Worm (Caenorhabditis elegans) whole organism, young adult: ENCODE data around the gene Y60C6A.3.

Experiments
- B0019.2 ChIP-seq: fragments of 200-800 bp; sonication (Bioruptor generic); conservative IDR thresholded peaks from 2 replicates; pipeline ENCODE4 v1.3.6; 2022; ENCODE audit warnings: missing genetic modification reagents, missing genetic modification characterization, missing compliant biosample characterization
- B0261.1 ChIP-seq: sonication (generic microtip); optimal IDR thresholded peaks from 2 replicates; lab custom pipeline; 2016; ENCODE audit warnings: mild to moderate bottlenecking, missing genetic modification characterization, moderate library complexity, missing compliant biosample characterization
- C06A6.2 ChIP-seq: fragments of 200-800 bp; sonication (Bioruptor generic); conservative IDR thresholded peaks from 2 replicates; pipeline ENCODE4 v1.3.6; 2022; ENCODE audit warnings: missing genetic modification characterization, missing compliant biosample characterization
- F10E7.11 ChIP-seq: sonication (generic microtip); optimal IDR thresholded peaks from 2 replicates; lab custom pipeline; 2017; ENCODE audit warnings: mild to moderate bottlenecking, missing genetic modification characterization, moderate library complexity, missing compliant biosample characterization
- F23B12.7 ChIP-seq: sonication (generic microtip); optimal IDR thresholded peaks from 2 replicates; lab custom pipeline; 2017; ENCODE audit warnings: missing genetic modification characterization, mild to moderate bottlenecking, missing compliant biosample characterization, antibody characterized with exemption, moderate library complexity; ENCODE audit not compliant: insufficient read depth
- F33H1.4 ChIP-seq: fragments of 200-800 bp; sonication (Bioruptor generic); IDR thresholded peaks from 2 replicates; pipeline ENCODE4 v1.3.6; 2022; ENCODE audit warnings: missing genetic modification reagents, missing genetic modification characterization, missing compliant biosample characterization
- F37B4.10 ChIP-seq: fragments of 200-800 bp; sonication (Bioruptor generic); IDR thresholded peaks from 2 replicates; pipeline ENCODE4 v1.3.6; 2022; ENCODE audit warnings: missing genetic modification characterization, missing compliant biosample characterization
- F52B5.7 ChIP-seq: sonication (generic microtip); optimal IDR thresholded peaks from 2 replicates; lab custom pipeline; 2016; ENCODE audit warnings: mild to moderate bottlenecking, missing genetic modification characterization, missing compliant biosample characterization
- K11D2.4 ChIP-seq: fragments of 200-800 bp; sonication (Bioruptor generic); IDR thresholded peaks from 2 replicates; pipeline ENCODE4 v1.3.6; 2022; ENCODE audit warnings: missing genetic modification reagents, missing genetic modification characterization, missing compliant biosample characterization
- Y53F4B.3 ChIP-seq: fragments of 200-800 bp; sonication (Bioruptor generic); IDR thresholded peaks from 2 replicates; pipeline ENCODE4 v1.3.6; 2022; ENCODE audit warnings: missing genetic modification reagents, missing genetic modification characterization, missing compliant biosample characterization
- attf-5 ChIP-seq: fragments of 200-800 bp; sonication (Bioruptor generic); optimal IDR thresholded peaks from 2 replicates; lab custom pipeline; 2018; ENCODE audit warnings: mild to moderate bottlenecking, missing genetic modification characterization, missing compliant biosample characterization
- bed-1 ChIP-seq: fragments of 200-800 bp; sonication (Bioruptor generic); IDR thresholded peaks from 2 replicates; pipeline ENCODE4 v1.3.6; 2022; ENCODE audit warnings: missing genetic modification reagents, missing genetic modification characterization, missing compliant biosample characterization
- bed-2 ChIP-seq: fragments of 200-800 bp; sonication (Bioruptor generic); IDR thresholded peaks from 2 replicates; pipeline ENCODE4 v1.3.6; 2022; ENCODE audit warnings: missing genetic modification reagents, missing genetic modification characterization, missing compliant biosample characterization
- ceh-100 ChIP-seq: fragments of 200-800 bp; sonication (Bioruptor generic); IDR thresholded peaks from 2 replicates; pipeline ENCODE4 v1.3.6; 2022; ENCODE audit warnings: missing genetic modification reagents, missing genetic modification characterization, missing compliant biosample characterization
- ceh-79 ChIP-seq: sonication (generic microtip); optimal IDR thresholded peaks from 2 replicates; lab custom pipeline; 2017; ENCODE audit warnings: mild to moderate bottlenecking, missing genetic modification characterization, missing compliant biosample characterization
- ceh-91 ChIP-seq: fragments of 200-800 bp; sonication (Bioruptor generic); IDR thresholded peaks from 2 replicates; pipeline ENCODE4 v1.3.6; 2022; ENCODE audit warnings: missing genetic modification reagents, missing genetic modification characterization, missing compliant biosample characterization
- die-1 ChIP-seq: sonication (generic microtip); optimal IDR thresholded peaks from 2 replicates; lab custom pipeline; 2016; ENCODE audit warnings: missing genotype, mild to moderate bottlenecking, missing genetic modification characterization, missing compliant biosample characterization
- dox-1 ChIP-seq: fragments of 200-800 bp; sonication (Bioruptor generic); IDR thresholded peaks from 2 replicates; pipeline ENCODE4 v1.3.6; 2022; ENCODE audit warnings: missing genetic modification reagents, missing genetic modification characterization, missing compliant biosample characterization
- dpff-1 ChIP-seq: sonication (generic microtip); optimal IDR thresholded peaks from 2 replicates; lab custom pipeline; 2017; ENCODE audit warnings: mild to moderate bottlenecking, missing genetic modification characterization, missing compliant biosample characterization
- efl-1 ChIP-seq: fragments of 150-350 bp; optimal IDR thresholded peaks from 2 replicates; lab custom pipeline; 2014; ENCODE audit warnings: missing biosample characterization, missing genetic modification reagents, missing genetic modification characterization
- egl-44 ChIP-seq: fragments of 200-800 bp; sonication (Bioruptor generic); IDR thresholded peaks from 2 replicates; pipeline ENCODE4 v1.3.6; 2022; ENCODE audit warnings: missing genetic modification reagents, missing genetic modification characterization, missing compliant biosample characterization
- ekl-4 ChIP-seq: fragments of 200-800 bp; sonication (Bioruptor generic); IDR thresholded peaks from 2 replicates; pipeline ENCODE4 v1.3.6; 2022; ENCODE audit warnings: missing genetic modification reagents, missing genetic modification characterization, missing compliant biosample characterization
- him-1 ChIP-seq: sonication (generic microtip); optimal IDR thresholded peaks from 2 replicates; lab custom pipeline; 2016; ENCODE audit warnings: missing genotype, missing genetic modification reagents, missing genetic modification characterization, missing compliant biosample characterization
- hlh-26 ChIP-seq: fragments of 200-800 bp; sonication (Bioruptor generic); conservative IDR thresholded peaks from 2 replicates; pipeline ENCODE4 v1.3.6; 2022; ENCODE audit warnings: missing genetic modification reagents, missing genetic modification characterization, missing compliant biosample characterization
- hmg-1.2 ChIP-seq: fragments of 200-800 bp; sonication (Bioruptor generic); IDR thresholded peaks from 2 replicates; pipeline ENCODE4 v1.3.6; 2022; ENCODE audit warnings: missing genetic modification reagents, missing genetic modification characterization, missing compliant biosample characterization
- hmg-20 ChIP-seq: fragments of 200-800 bp; sonication (Bioruptor generic); IDR thresholded peaks from 2 replicates; pipeline ENCODE4 v1.3.6; 2022; ENCODE audit warnings: missing genetic modification reagents, missing genetic modification characterization, missing compliant biosample characterization
- hrde-1 ChIP-seq: sonication (generic microtip); optimal IDR thresholded peaks from 2 replicates; lab custom pipeline; 2016; ENCODE audit warnings: missing genetic modification characterization, mild to moderate bottlenecking, missing compliant biosample characterization, moderate library complexity, missing genotype, missing genetic modification reagents, borderline replicate concordance
- lag-1 ChIP-seq: fragments of 200-800 bp; sonication (Bioruptor generic); IDR thresholded peaks from 2 replicates; pipeline ENCODE4 v1.3.6; 2022; ENCODE audit warnings: missing genetic modification reagents, missing genetic modification characterization, missing compliant biosample characterization
- lin-35 ChIP-seq, 3 experiments: fragments of 150-350 bp in 2 of 3; sonication (generic microtip) in 1 of 3; optimal IDR thresholded peaks; 2 replicates each; lab custom pipeline; 2014 to 2018; ENCODE audit warnings: missing biosample characterization in 3 of 3, missing genetic modification characterization in 3 of 3, missing genetic modification reagents in 3 of 3
- madf-10 ChIP-seq: sonication (generic microtip); optimal IDR thresholded peaks from 2 replicates; lab custom pipeline; 2016; ENCODE audit warnings: mild to moderate bottlenecking, missing genetic modification characterization, missing compliant biosample characterization
- madf-6 ChIP-seq: fragments of 200-800 bp; sonication (Bioruptor generic); IDR thresholded peaks from 2 replicates; pipeline ENCODE4 v1.3.6; 2022; ENCODE audit warnings: missing genetic modification reagents, missing genetic modification characterization, missing compliant biosample characterization
- mxl-1 ChIP-seq: sonication (generic microtip); optimal IDR thresholded peaks from 2 replicates; lab custom pipeline; 2016; ENCODE audit warnings: missing genetic modification characterization, missing compliant biosample characterization
- nhr-80 ChIP-seq: sonication (generic microtip); optimal IDR thresholded peaks from 2 replicates; lab custom pipeline; 2016; ENCODE audit warnings: missing genetic modification characterization, missing compliant biosample characterization
- nhr-90 ChIP-seq: sonication (generic microtip); optimal IDR thresholded peaks from 2 replicates; lab custom pipeline; 2016; ENCODE audit warnings: missing genotype, mild to moderate bottlenecking, missing genetic modification characterization, missing compliant biosample characterization
- pbrm-1 ChIP-seq: fragments of 200-800 bp; sonication (Bioruptor generic); IDR thresholded peaks from 2 replicates; pipeline ENCODE4 v1.3.6; 2022; ENCODE audit warnings: missing genetic modification reagents, missing genetic modification characterization, missing compliant biosample characterization
- zfh-2 ChIP-seq: fragments of 200-800 bp; sonication (Bioruptor generic); conservative IDR thresholded peaks from 2 replicates; pipeline ENCODE4 v1.3.6; 2022; ENCODE audit warnings: missing genetic modification reagents, missing genetic modification characterization, missing compliant biosample characterization
- ztf-25 ChIP-seq: fragments of 200-800 bp; sonication (Bioruptor generic); IDR thresholded peaks from 2 replicates; pipeline ENCODE4 v1.3.6; 2022; ENCODE audit warnings: missing genetic modification reagents, missing genetic modification characterization, missing compliant biosample characterization
- ztf-26 ChIP-seq: sonication (generic microtip); optimal IDR thresholded peaks from 2 replicates; lab custom pipeline; 2017; ENCODE audit warnings: missing genetic modification characterization, missing compliant biosample characterization

The Y60C6A.3 gene

ce11 chrV:4785333-4785852 lies at the start of gene Y60C6A.3, which contains the start of gene Y60C6A.2:
TSS of gene Y60C6A.3 (plus strand) at chrV:4785802.
TSS of gene Y60C6A.2 (minus strand) at chrV:4785433.
- no peak for TF ChIP-seq F52B5.7 (tag; lab: Kevin White, UChicago)
- no peak for TF ChIP-seq efl-1
- no peak for TF ChIP-seq B0019.2 (GFP tag; lab: Robert Waterston, UW)
- no peak for TF ChIP-seq hrde-1
- TF ChIP-seq ceh-100 (GFP tag; lab: Robert Waterston, UW): no peak

ce11 chrV:4737727-4738126 lies 47.9 kb upstream of the Y60C6A.3 start, which contains the start of gene F39G3.2:
TSS of gene F39G3.2 (plus strand) at chrV:4737831.
- TF ChIP-seq egl-44 (GFP tag; lab: Robert Waterston, UW): no peak
- TF ChIP-seq madf-10: no peak
- peak; percentile 74 for TF ChIP-seq nhr-80 (tag; lab: Kevin White, UChicago)

ce11 chrV:4742190-4742589 lies 43.4 kb upstream of the Y60C6A.3 start, which contains the start of gene ugt-61:
TSS of gene ugt-61 (plus strand) at chrV:4742422.
- TF ChIP-seq B0261.1 (tag; lab: Kevin White, UChicago): no peak
- peak; percentile 16 for TF ChIP-seq nhr-80 (tag; lab: Kevin White, UChicago)
- TF ChIP-seq F23B12.7 (tag; lab: Kevin White, UChicago): no peak
- peak; percentile 51; the same call in 1 of the 2 replicates for TF ChIP-seq hmg-1.2 (GFP tag; lab: Robert Waterston, UW)
- no peak for TF ChIP-seq ztf-25

- TF ChIP-seq him-1 (tag; lab: Kevin White, UChicago) (no peak), ceh-91 (GFP tag; lab: Robert Waterston, UW) (no peak), lag-1 (GFP tag; lab: Robert Waterston, UW) (no peak), hlh-26 (no peak), bed-2 (GFP tag; lab: Robert Waterston, UW) (no peak), F10E7.11 (tag; lab: Kevin White, UChicago) (no peak), Y53F4B.3 (GFP tag; lab: Robert Waterston, UW) (no peak), hmg-20 (no peak), zfh-2 (GFP tag; lab: Robert Waterston, UW) (no peak), ztf-26 (tag; lab: Kevin White, UChicago) (no peak), ceh-100 (GFP tag; lab: Robert Waterston, UW) (no peak), pbrm-1 (no peak), mxl-1 (tag; lab: Kevin White, UChicago) (no peak), dpff-1 (tag; lab: Kevin White, UChicago) (no peak), K11D2.4 (no peak)
Measured at ce11 chrV:4745269-4745668, 40.3 kb upstream of the Y60C6A.3 start, which contains the start of gene C18G1.7. TSS of gene C18G1.7 (plus strand) at chrV:4745569.

- no peak for TF ChIP-seq F37B4.10 (GFP tag; lab: Robert Waterston, UW)
- TF ChIP-seq pbrm-1: no peak
- no peak for TF ChIP-seq lin-35 (GFP tag; optimal IDR thresholded peaks at IDR 0.05; lab: Kevin White, UChicago)
- TF ChIP-seq dox-1 (GFP tag; lab: Robert Waterston, UW): no peak
- no peak for TF ChIP-seq F33H1.4 (GFP tag; lab: Robert Waterston, UW)
- TF ChIP-seq ekl-4 (GFP tag; lab: Robert Waterston, UW): no peak
- no peak for TF ChIP-seq attf-5 (GFP tag; lab: Kevin White, UChicago)
- TF ChIP-seq bed-1 (GFP tag; lab: Robert Waterston, UW): no peak
- no peak for TF ChIP-seq nhr-90 (tag; lab: Kevin White, UChicago)
- TF ChIP-seq die-1 (tag; lab: Kevin White, UChicago): no peak
- no peak for TF ChIP-seq ceh-79
- no peak for TF ChIP-seq madf-6
- TF ChIP-seq C06A6.2 (GFP tag; lab: Robert Waterston, UW): no peak
Measured at ce11 chrV:4750294-4750693, 35.3 kb upstream of the Y60C6A.3 start, which contains the start of gene C18G1.6. TSS of gene C18G1.6 (plus strand) at chrV:4750594.
